Worm (Caenorhabditis elegans): ENCODE measurements around the gene C01G12.7.

DNA sequence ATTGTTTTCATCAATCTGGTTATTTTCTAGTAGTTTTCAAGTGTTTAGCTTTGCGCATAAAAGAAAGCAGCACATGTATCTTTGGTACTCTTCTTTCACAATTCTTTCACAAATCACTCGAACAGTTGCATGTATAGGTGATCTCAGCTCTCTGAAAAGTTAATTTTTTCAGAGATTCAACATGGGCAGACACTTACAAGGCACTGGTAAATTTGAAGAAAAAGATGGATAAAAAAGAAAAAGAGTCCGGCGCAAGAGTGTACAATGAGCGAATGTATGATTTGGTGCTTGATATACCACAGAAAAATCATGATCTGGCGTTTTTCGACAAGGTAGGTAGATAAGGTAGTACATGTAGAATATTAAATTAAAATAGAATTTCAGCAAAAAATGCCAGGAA is 26.5 kb upstream of the C01G12.7 start:
- TF ChIP-seq him-1 (tag; optimal IDR thresholded peaks at IDR 0.05) (no peak), W03F9.2 (tag; optimal IDR thresholded peaks at IDR 0.05) (no peak)

Measured in whole organism, L4/young adult.